Worm (Caenorhabditis elegans): Measurements from ENCODE around the gene mxl-3.

- TF ChIP-seq bed-3 (GFP tag; optimal IDR thresholded peaks at IDR 0.05), result no peak
- no peak for TF ChIP-seq tbx-8 (GFP tag; optimal IDR thresholded peaks at IDR 0.05)
- no peak for TF ChIP-seq lsy-2 (tag; optimal IDR thresholded peaks at IDR 0.05)
These were observed 27.7 kb downstream of the mxl-3 start, which contains the start of gene F46G10.2 for ce11 chrX:13322886-13323285.
